Fruit fly (Drosophila melanogaster): ENCODE data around the gene CG8132.

The CG8132 gene

DNA sequence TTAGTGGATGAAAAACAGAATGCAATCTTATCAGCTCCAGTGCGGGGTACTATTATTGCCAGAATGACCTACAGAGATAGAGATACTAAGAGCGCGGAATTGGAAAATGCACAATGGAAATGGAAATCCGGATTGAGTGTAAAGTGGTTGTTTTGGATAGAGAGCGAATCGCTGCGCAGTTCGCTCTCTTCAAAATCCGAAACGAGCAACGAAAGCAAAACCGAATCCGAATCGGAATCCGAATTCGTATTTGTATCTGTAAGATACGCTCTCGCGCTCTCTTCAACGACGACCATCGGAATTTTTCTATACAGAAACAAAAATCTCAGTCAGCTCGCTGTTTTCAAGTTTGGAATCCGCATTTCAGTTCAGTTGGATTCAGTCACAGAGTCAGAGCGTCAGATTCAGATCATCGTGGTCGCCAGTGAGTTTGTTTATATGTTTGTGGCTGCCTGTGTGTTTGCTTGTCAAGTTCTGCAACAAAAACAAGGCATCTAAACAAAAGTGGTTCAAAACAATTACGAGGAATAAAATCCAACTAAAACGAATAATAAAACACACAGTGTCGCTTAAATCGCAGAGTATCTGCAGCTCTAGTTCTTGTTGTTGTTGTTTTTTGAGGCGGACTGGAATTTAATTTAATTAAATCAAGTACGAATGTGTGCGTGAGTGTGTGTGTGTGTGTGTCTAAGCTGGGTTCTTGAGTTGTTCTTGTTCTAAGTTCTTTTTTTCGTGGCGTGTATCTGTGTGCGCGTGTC is 16.5 kb downstream of the CG8132 start, which contains the start of gene ps (continued):
- TF ChIP-seq sc (optimal IDR thresholded peaks at IDR 0.05) (no peak), sc (GFP tag; optimal IDR thresholded peaks at IDR 0.05) (no peak), zfh2 (GFP tag; optimal IDR thresholded peaks at IDR 0.05) (peak; percentile 24), CG16813 (GFP tag; IDR thresholded peaks at IDR 0.05; ENCODE audit: partially characterized antibody) (no peak), CG8089 (GFP tag; optimal IDR thresholded peaks at IDR 0.05) (no peak), bsh (GFP tag; optimal IDR thresholded peaks at IDR 0.05) (peak in 1 of 2 experiments; percentile 32), luna (GFP tag; optimal IDR thresholded peaks at IDR 0.05) (no peak), CG6854 (GFP tag; optimal IDR thresholded peaks at IDR 0.05) (peak; percentile 49), pum (GFP tag; optimal IDR thresholded peaks at IDR 0.05) (no peak), Asciz (GFP tag; optimal IDR thresholded peaks at IDR 0.05) (peak; percentile 3), CG15601 (tag; optimal IDR thresholded peaks at IDR 0.05) (peak; percentile 1), cwo (GFP tag; optimal IDR thresholded peaks at IDR 0.05) (peak; percentile 32), kah (GFP tag; optimal IDR thresholded peaks at IDR 0.05) (peak; percentile 99), Med (GFP tag) (peak; percentile 88), jigr1 (GFP tag; IDR thresholded peaks at IDR 0.05) (no peak), lbe (GFP tag; optimal IDR thresholded peaks at IDR 0.05) (peak; percentile 7), CG9932 (GFP tag; IDR thresholded peaks at IDR 0.05) (no peak), CG13424 (tag; optimal IDR thresholded peaks at IDR 0.05) (no peak), gcm2 (GFP tag; optimal IDR thresholded peaks at IDR 0.05) (no peak), BtbVII (GFP tag; optimal IDR thresholded peaks at IDR 0.05) (peak; percentile 43), CG15269 (tag; optimal IDR thresholded peaks at IDR 0.05) (peak; percentile 22), PHDP (tag; optimal IDR thresholded peaks at IDR 0.05) (no peak), pros (GFP tag; optimal IDR thresholded peaks at IDR 0.05) (peak; percentile 15)

- no peak for TF ChIP-seq CG9437 (GFP tag; optimal IDR thresholded peaks at IDR 0.05)
- no peak for TF ChIP-seq zf30C (GFP tag; optimal IDR thresholded peaks at IDR 0.05)
- peak; percentile 38 for TF ChIP-seq psq (GFP tag; optimal IDR thresholded peaks at IDR 0.05)
- TF ChIP-seq CG2116 (GFP tag; optimal IDR thresholded peaks at IDR 0.05) = no peak
- TF ChIP-seq CG13424 (tag; optimal IDR thresholded peaks at IDR 0.05) = no peak
- no peak for TF ChIP-seq chn (GFP tag; optimal IDR thresholded peaks at IDR 0.05)
- TF ChIP-seq Hr51 (GFP tag; optimal IDR thresholded peaks at IDR 0.05) = no peak
- TF ChIP-seq Vsx1 (GFP tag; optimal IDR thresholded peaks at IDR 0.05) = peak; percentile 19
- TF ChIP-seq sens (GFP tag) = no peak
- no peak for TF ChIP-seq CG6175 (GFP tag; IDR thresholded peaks at IDR 0.05)
- TF ChIP-seq tgo (GFP tag; IDR thresholded peaks at IDR 0.05) = no peak
- TF ChIP-seq CG4360 (GFP tag; IDR thresholded peaks at IDR 0.05) = no peak
- no peak for TF ChIP-seq Dek (tag; optimal IDR thresholded peaks at IDR 0.05)
- TF ChIP-seq CG14860 (GFP tag; IDR thresholded peaks at IDR 0.05; ENCODE audit: partially characterized antibody) = no peak
- no peak for TF ChIP-seq CG7963 (GFP tag; IDR thresholded peaks at IDR 0.05; ENCODE audit: partially characterized antibody)
- no peak for TF ChIP-seq prd (optimal IDR thresholded peaks at IDR 0.05)
- no peak for TF ChIP-seq prd (GFP tag; IDR thresholded peaks at IDR 0.05)
- peak; percentile 1 to 77 for TF ChIP-seq Trl (optimal IDR thresholded peaks at IDR 0.05)
- TF ChIP-seq Trl (GFP tag; optimal IDR thresholded peaks at IDR 0.05) = no peak
- TF ChIP-seq jing (GFP tag; optimal IDR thresholded peaks at IDR 0.05) = no peak
- TF ChIP-seq Poxn (GFP tag; IDR thresholded peaks at IDR 0.05) = no peak
- no peak for TF ChIP-seq hkb (optimal IDR thresholded peaks at IDR 0.05)
- no peak for TF ChIP-seq hkb (GFP tag; IDR thresholded peaks at IDR 0.05)
- TF ChIP-seq ase (GFP tag; IDR thresholded peaks at IDR 0.05) = no peak
- TF ChIP-seq gsb-n (tag; optimal IDR thresholded peaks at IDR 0.05) = no peak
- no peak for TF ChIP-seq aop (GFP tag; IDR thresholded peaks at IDR 0.05)
- peak; percentile 2 for TF ChIP-seq CG8089 (GFP tag; optimal IDR thresholded peaks at IDR 0.05)
These were observed 17.3 kb downstream of the CG8132 start for dm6 chr3R:9418373-9419299.
